Fruit fly (Drosophila melanogaster) whole organism, prepupa: ENCODE measurements around the gene tefu.

Source experiments
- Blimp-1 ChIP-seq: fragments of 200-800 bp; sonication (Bioruptor generic); optimal IDR thresholded peaks from 3 replicates; lab custom pipeline; 2017; ENCODE audit warnings: missing biosample characterization, missing genetic modification characterization, mild to moderate bottlenecking, moderate library complexity, missing genetic modification reagents
- CG10669 ChIP-seq: fragments of 200-800 bp; sonication (Bioruptor generic); optimal IDR thresholded peaks from 3 replicates; lab custom pipeline; 2018; ENCODE audit warnings: missing biosample characterization, mild to moderate bottlenecking, missing genetic modification characterization, moderate library complexity
- CG11294 ChIP-seq: fragments of 200-800 bp; sonication (Bioruptor generic); IDR thresholded peaks from 2 replicates; pipeline ENCODE4 v1.3.6; 2022; ENCODE audit warnings: missing biosample characterization, missing genetic modification characterization
- CG11902 ChIP-seq: fragments of 200-800 bp; sonication (Bioruptor generic); optimal IDR thresholded peaks from 3 replicates; lab custom pipeline; 2016; ENCODE audit warnings: missing biosample characterization, missing genetic modification characterization
- CG15336 ChIP-seq: fragments of 200-800 bp; sonication (Bioruptor generic); IDR thresholded peaks from 2 replicates; pipeline ENCODE4 v1.3.6; 2022; ENCODE audit warnings: missing biosample characterization, missing genetic modification characterization
- CG1621 ChIP-seq: fragments of 200-800 bp; sonication (Bioruptor generic); optimal IDR thresholded peaks from 3 replicates; lab custom pipeline; 2018; ENCODE audit warnings: missing biosample characterization, mild to moderate bottlenecking, missing genetic modification characterization
- CG16779 ChIP-seq: fragments of 200-800 bp; sonication (Bioruptor generic); optimal IDR thresholded peaks from 3 replicates; lab custom pipeline; 2017; ENCODE audit warnings: missing biosample characterization, mild to moderate bottlenecking, missing genetic modification characterization
- CG3032 ChIP-seq: fragments of 200-800 bp; optimal IDR thresholded peaks from 2 replicates; lab custom pipeline; 2019; ENCODE audit warnings: missing biosample characterization, mild to moderate bottlenecking, missing genetic modification characterization, moderate library complexity
- CG31627 ChIP-seq: fragments of 200-800 bp; sonication (Bioruptor generic); optimal IDR thresholded peaks from 3 replicates; lab custom pipeline; 2016; ENCODE audit warnings: missing biosample characterization, missing genetic modification characterization
- CG32006 ChIP-seq: fragments of 200-800 bp; sonication (Bioruptor generic); optimal IDR thresholded peaks from 3 replicates; lab custom pipeline; 2017; ENCODE audit warnings: missing biosample characterization, mild to moderate bottlenecking, missing genetic modification characterization
- CG34406 ChIP-seq: fragments of 200-800 bp; sonication (Bioruptor generic); optimal IDR thresholded peaks from 3 replicates; lab custom pipeline; 2016; ENCODE audit warnings: missing biosample characterization, missing genetic modification characterization
- CG3919 ChIP-seq: fragments of 200-800 bp; sonication (Bioruptor generic); optimal IDR thresholded peaks from 3 replicates; lab custom pipeline; 2016; ENCODE audit warnings: missing biosample characterization, missing genetic modification characterization
- CG4318 ChIP-seq: fragments of 200-800 bp; sonication (Bioruptor generic); optimal IDR thresholded peaks from 3 replicates; lab custom pipeline; 2017; ENCODE audit warnings: missing biosample characterization, mild to moderate bottlenecking, missing genetic modification characterization
- CG6163 ChIP-seq: fragments of 200-800 bp; sonication (Bioruptor generic); IDR thresholded peaks from 3 replicates; pipeline ENCODE4 v1.3.6; 2022; ENCODE audit warnings: missing biosample characterization, missing genetic modification characterization
- CG6792 ChIP-seq: fragments of 200-800 bp; sonication (Bioruptor generic); optimal IDR thresholded peaks from 3 replicates; lab custom pipeline; 2016; ENCODE audit warnings: missing biosample characterization, missing genetic modification characterization
- CG6808 ChIP-seq: fragments of 200-800 bp; sonication (Bioruptor generic); optimal IDR thresholded peaks from 3 replicates; lab custom pipeline; 2017; ENCODE audit warnings: missing biosample characterization, missing genetic modification characterization, mild to moderate bottlenecking, moderate library complexity, missing genetic modification reagents
- CG6854 ChIP-seq: fragments of 200-800 bp; sonication (Bioruptor generic); optimal IDR thresholded peaks from 2 replicates; lab custom pipeline; 2017; ENCODE audit warnings: missing biosample characterization, mild to moderate bottlenecking, missing genetic modification characterization
- CG7368 ChIP-seq: fragments of 200-800 bp; sonication (Bioruptor generic); optimal IDR thresholded peaks from 3 replicates; lab custom pipeline; 2016; ENCODE audit warnings: missing biosample characterization, missing genetic modification characterization
- CG8119 ChIP-seq: fragments of 200-800 bp; sonication (Bioruptor generic); IDR thresholded peaks from 3 replicates; pipeline ENCODE4 v1.3.6; 2022; ENCODE audit warnings: missing biosample characterization, missing genetic modification characterization
- CG8319 ChIP-seq: fragments of 200-800 bp; sonication (Bioruptor generic); optimal IDR thresholded peaks from 3 replicates; lab custom pipeline; 2016; ENCODE audit warnings: missing biosample characterization, missing genetic modification characterization
- CG8632 ChIP-seq: fragments of 200-800 bp; sonication (Bioruptor generic); optimal IDR thresholded peaks from 3 replicates; lab custom pipeline; 2016; ENCODE audit warnings: missing biosample characterization, missing genetic modification characterization
- CG9139 ChIP-seq: fragments of 200-800 bp; sonication (Bioruptor generic); optimal IDR thresholded peaks from 3 replicates; lab custom pipeline; 2017; ENCODE audit warnings: missing biosample characterization, mild to moderate bottlenecking, missing genetic modification characterization
- Eip75B ChIP-seq: fragments of 200-800 bp; sonication (Bioruptor generic); optimal IDR thresholded peaks from 3 replicates; lab custom pipeline; 2016; ENCODE audit warnings: missing biosample characterization, missing genetic modification characterization
- Eip78C ChIP-seq: fragments of 200-800 bp; sonication (Bioruptor generic); peaks from one replicate; lab custom pipeline; 2016; ENCODE audit warnings: missing biosample characterization, missing genetic modification characterization
- Eip93F ChIP-seq: fragments of 200-800 bp; sonication (Bioruptor generic); optimal IDR thresholded peaks from 2 replicates; lab custom pipeline; 2016; ENCODE audit warnings: missing biosample characterization, mild to moderate bottlenecking, missing genetic modification characterization
- Ets96B ChIP-seq: fragments of 200-800 bp; optimal IDR thresholded peaks from 2 replicates; lab custom pipeline; 2019; ENCODE audit warnings: missing biosample characterization, mild to moderate bottlenecking, missing genetic modification characterization, moderate library complexity
- Gug ChIP-seq: fragments of 200-800 bp; sonication (Bioruptor generic); IDR thresholded peaks from 2 replicates; pipeline ENCODE4 v1.3.6; 2022; ENCODE audit warnings: missing biosample characterization, missing genetic modification characterization
- Hr38 ChIP-seq: sonication (Bioruptor generic); optimal IDR thresholded peaks from 2 replicates; lab custom pipeline; 2016; ENCODE audit warnings: missing biosample characterization, missing genetic modification characterization
- Hr39 ChIP-seq: fragments of 200-800 bp; sonication (Bioruptor generic); optimal IDR thresholded peaks from 2 replicates; lab custom pipeline; 2016; ENCODE audit warnings: missing biosample characterization, missing genetic modification characterization
- Hr4 ChIP-seq: fragments of 200-800 bp; sonication (Bioruptor generic); optimal IDR thresholded peaks from 3 replicates; lab custom pipeline; 2016; ENCODE audit warnings: missing biosample characterization, missing genetic modification characterization
- Lpt ChIP-seq: fragments of 200-800 bp; sonication (Bioruptor generic); optimal IDR thresholded peaks from 3 replicates; lab custom pipeline; 2016; ENCODE audit warnings: missing biosample characterization, missing genetic modification characterization
- Smox ChIP-seq: fragments of 200-800 bp; sonication (Bioruptor generic); optimal IDR thresholded peaks from 3 replicates; lab custom pipeline; 2016; ENCODE audit warnings: missing biosample characterization, missing genetic modification characterization
- Sox14 ChIP-seq: fragments of 200-800 bp; sonication (Bioruptor generic); optimal IDR thresholded peaks from 3 replicates; lab custom pipeline; 2016; ENCODE audit warnings: missing biosample characterization, missing genetic modification characterization
- Sox15 ChIP-seq: fragments of 200-800 bp; sonication (Bioruptor generic); optimal IDR thresholded peaks from 3 replicates; lab custom pipeline; 2016; ENCODE audit warnings: missing biosample characterization, missing genetic modification characterization
- achi ChIP-seq: fragments of 200-800 bp; sonication (Bioruptor generic); optimal IDR thresholded peaks from 3 replicates; lab custom pipeline; 2016; ENCODE audit warnings: missing biosample characterization, missing genetic modification characterization
- cyc ChIP-seq: fragments of 200-800 bp; sonication (Bioruptor generic); optimal IDR thresholded peaks from 3 replicates; lab custom pipeline; 2016; ENCODE audit warnings: missing biosample characterization, missing genetic modification characterization
- dac ChIP-seq: fragments of 200-800 bp; sonication (Bioruptor generic); optimal IDR thresholded peaks from 2 replicates; lab custom pipeline; 2017; ENCODE audit warnings: missing biosample characterization, mild to moderate bottlenecking, missing genetic modification characterization
- dsx ChIP-seq: fragments of 200-800 bp; optimal IDR thresholded peaks from 3 replicates; lab custom pipeline; 2019; ENCODE audit warnings: missing biosample characterization, mild to moderate bottlenecking, missing genetic modification characterization, moderate library complexity; ENCODE audit not compliant: poor library complexity, severe bottlenecking
- eg ChIP-seq: fragments of 200-800 bp; sonication (Bioruptor generic); IDR thresholded peaks from 3 replicates; pipeline ENCODE4 v1.3.6; 2022; ENCODE audit warnings: missing biosample characterization, missing genetic modification characterization
- esn ChIP-seq: fragments of 200-800 bp; sonication (Bioruptor generic); optimal IDR thresholded peaks from 2 replicates; lab custom pipeline; 2016; ENCODE audit warnings: missing biosample characterization, mild to moderate bottlenecking, missing genetic modification characterization, moderate library complexity
- fd59A ChIP-seq: fragments of 200-800 bp; sonication (Bioruptor generic); optimal IDR thresholded peaks from 2 replicates; lab custom pipeline; 2017; ENCODE audit warnings: missing biosample characterization, mild to moderate bottlenecking, missing genetic modification characterization, missing genetic modification reagents
- lz ChIP-seq: fragments of 200-800 bp; sonication (Bioruptor generic); optimal IDR thresholded peaks from 3 replicates; lab custom pipeline; 2016; ENCODE audit warnings: missing biosample characterization, missing genetic modification characterization
- salr ChIP-seq, 2 experiments: fragments of 200-800 bp; sonication (Bioruptor generic); optimal IDR thresholded peaks; 3 replicates each; lab custom pipeline; 2016 to 2018; ENCODE audit warnings: missing biosample characterization in 2 of 2, missing genetic modification characterization in 2 of 2, mild to moderate bottlenecking in 1 of 2
- spab ChIP-seq: fragments of 200-800 bp; sonication (Bioruptor generic); optimal IDR thresholded peaks from 2 replicates; lab custom pipeline; 2017; ENCODE audit warnings: missing biosample characterization, mild to moderate bottlenecking, missing genetic modification characterization, missing genetic modification reagents
- ss ChIP-seq, 2 experiments: fragments of 200-800 bp; sonication (Bioruptor generic); optimal IDR thresholded peaks; 2 replicates in 1 of 2; 3 replicates in 1 of 2; lab custom pipeline; 2017 to 2018; ENCODE audit warnings: mild to moderate bottlenecking in 2 of 2, missing biosample characterization in 2 of 2, missing genetic modification characterization in 2 of 2, moderate library complexity in 1 of 2
- svp ChIP-seq: fragments of 200-800 bp; sonication (Bioruptor generic); peaks from one replicate; lab custom pipeline; 2016; ENCODE audit warnings: missing biosample characterization, missing genetic modification characterization
- topi ChIP-seq: fragments of 200-800 bp; sonication (Bioruptor generic); optimal IDR thresholded peaks from 3 replicates; lab custom pipeline; 2016; ENCODE audit warnings: missing biosample characterization, missing genetic modification characterization
- vri ChIP-seq: fragments of 200-800 bp; sonication (Bioruptor generic); optimal IDR thresholded peaks from 3 replicates; lab custom pipeline; 2016; ENCODE audit warnings: missing biosample characterization, mild to moderate bottlenecking, missing genetic modification characterization

tefu gene

DNA sequence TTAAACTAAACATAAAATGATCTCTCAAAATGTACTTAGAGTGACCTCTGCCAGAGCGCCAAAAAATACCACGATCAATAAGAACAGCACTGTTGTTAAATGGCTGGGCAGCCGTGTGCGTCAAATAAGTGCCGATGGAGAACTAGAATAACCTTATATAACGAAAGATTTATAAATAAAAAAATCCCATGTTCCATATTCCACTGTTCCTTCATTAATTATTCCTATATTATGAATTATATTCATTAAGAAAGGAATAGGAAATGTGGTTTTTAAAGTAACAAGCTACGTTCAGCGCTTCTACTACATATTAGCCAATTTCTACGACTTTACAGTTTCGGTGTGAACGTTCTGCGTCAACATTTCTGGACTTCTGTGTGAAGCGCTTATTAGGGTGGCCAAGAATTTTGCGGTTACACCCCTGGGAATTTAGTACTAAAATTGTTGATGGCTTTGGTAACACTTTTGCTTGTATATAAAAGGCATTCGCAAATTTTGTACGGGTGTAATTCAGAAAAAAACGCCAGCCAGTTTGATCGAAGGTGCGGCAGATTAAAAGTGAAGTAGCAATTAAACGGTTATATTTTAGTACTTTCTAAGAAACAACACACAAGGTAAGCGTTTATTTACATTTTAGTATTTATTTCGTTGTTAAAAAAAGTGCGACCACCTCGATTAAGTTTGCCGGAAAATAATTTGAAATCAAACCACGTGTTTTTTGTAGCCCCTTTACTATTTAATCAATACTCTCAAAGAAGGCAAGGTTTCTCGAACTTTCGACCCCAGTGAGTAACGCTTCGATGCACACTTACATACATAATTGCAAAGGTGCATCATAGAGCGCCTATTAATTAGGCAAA is at the start of gene tefu, which contains the start of gene Hsc70-4 (continued):
- peak; percentile 26 for TF ChIP-seq CG6854 (GFP tag; lab: Kevin White, UChicago)
- TF ChIP-seq fd59A (GFP tag; lab: Kevin White, UChicago) = peak; percentile 42
- peak; percentile 88 for TF ChIP-seq Hr39 (GFP tag; lab: Kevin White, UChicago)
- TF ChIP-seq CG6792 = peak; percentile 46
- TF ChIP-seq CG4318 = peak; percentile 73
- TF ChIP-seq eg = peak; percentile 81
- TF ChIP-seq Eip75B (GFP tag; lab: Kevin White, UChicago) = no peak
- TF ChIP-seq CG11902 = peak; percentile 76
- peak; percentile 21 for TF ChIP-seq CG8319
- TF ChIP-seq CG8119 (GFP tag; lab: Robert Waterston, UW) = peak; percentile 53

DNA sequence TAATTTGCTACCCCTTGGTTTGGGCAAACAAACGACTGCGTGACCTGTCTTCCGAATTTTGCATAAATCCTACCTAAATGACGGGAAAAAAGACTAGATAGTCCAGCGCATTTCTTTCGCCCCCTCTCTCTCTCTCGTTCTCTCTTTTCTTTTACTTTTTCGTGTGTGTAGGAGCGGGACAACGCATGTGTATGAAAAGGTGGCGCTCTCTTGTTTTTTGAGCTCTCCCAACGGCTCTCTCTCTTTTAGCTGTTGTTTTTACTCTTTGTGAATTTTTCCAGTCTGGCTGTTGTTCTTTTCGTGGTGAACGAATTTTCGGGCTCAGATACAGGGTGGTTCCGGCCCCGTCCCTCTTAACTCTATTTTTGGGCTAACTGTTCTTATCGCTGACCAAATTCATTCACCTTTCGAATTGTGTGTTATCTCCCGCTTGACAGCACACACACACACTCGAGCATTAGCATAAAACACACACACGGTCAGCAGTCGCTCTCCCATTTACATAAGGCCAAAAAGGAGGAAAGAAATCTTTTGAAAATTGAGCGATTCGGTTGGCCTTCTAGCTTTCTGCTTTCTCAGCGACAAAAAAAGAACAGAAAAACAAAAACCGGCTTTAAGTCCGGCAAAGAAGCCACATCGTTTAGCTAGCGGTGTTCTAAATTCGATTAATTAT is 49.7 kb upstream of the tefu start:
- TF ChIP-seq esn (GFP tag; lab: Kevin White, UChicago) = no peak
- TF ChIP-seq CG34406 (GFP tag; lab: Kevin White, UChicago) = no peak
- no peak for TF ChIP-seq CG6808 (GFP tag; lab: Kevin White, UChicago)
- TF ChIP-seq CG8119 (GFP tag; lab: Robert Waterston, UW) = no peak
- TF ChIP-seq CG9139 (GFP tag; lab: Kevin White, UChicago) = peak; percentile 33
- TF ChIP-seq cyc = no peak
- TF ChIP-seq CG10669 (GFP tag; lab: Kevin White, UChicago) = no peak
- no peak for TF ChIP-seq Eip93F (GFP tag; lab: Kevin White, UChicago)
- TF ChIP-seq CG3032 (tag; lab: Kevin White, UChicago) = peak; percentile 53
- TF ChIP-seq CG1621 = no peak
- TF ChIP-seq dsx (GFP tag; lab: Kevin White, UChicago) = no peak
- TF ChIP-seq Hr38 (GFP tag; lab: Kevin White, UChicago) = no peak
- TF ChIP-seq CG3919 = peak; percentile 11
- TF ChIP-seq Gug = no peak
- no peak for TF ChIP-seq CG11294 (GFP tag; lab: Robert Waterston, UW)
- TF ChIP-seq svp (GFP tag; lab: Kevin White, UChicago) = peak; percentile 69
- no peak for TF ChIP-seq Ets96B
- peak; percentile 10 for TF ChIP-seq CG8632 (GFP tag; lab: Kevin White, UChicago)
- peak; percentile 58 for TF ChIP-seq vri (GFP tag; lab: Kevin White, UChicago)
- TF ChIP-seq Eip75B (GFP tag; lab: Kevin White, UChicago) = no peak
- TF ChIP-seq CG4318 = no peak
- no peak for TF ChIP-seq Sox15 (GFP tag; lab: Kevin White, UChicago)
- no peak for TF ChIP-seq achi (GFP tag; lab: Kevin White, UChicago)
- TF ChIP-seq Sox14 (GFP tag; lab: Kevin White, UChicago) = peak; percentile 9
- no peak for TF ChIP-seq Lpt (GFP tag; lab: Kevin White, UChicago)
- no peak for TF ChIP-seq spab
- no peak for TF ChIP-seq CG7368 (GFP tag; lab: Kevin White, UChicago)
- peak; percentile 55 for TF ChIP-seq Eip78C (GFP tag; lab: Kevin White, UChicago)
- TF ChIP-seq CG15336 (GFP tag; lab: Robert Waterston, UW) = no peak
- peak; percentile 8 for TF ChIP-seq CG32006 (GFP tag; lab: Kevin White, UChicago)
- no peak for TF ChIP-seq Blimp-1 (GFP tag; lab: Kevin White, UChicago)
- TF ChIP-seq CG16779 = no peak
- TF ChIP-seq CG31627 (GFP tag; lab: Kevin White, UChicago) = no peak
- no peak for TF ChIP-seq topi
- no peak for TF ChIP-seq Smox (GFP tag; lab: Kevin White, UChicago)
- TF ChIP-seq CG6163 (GFP tag; lab: Robert Waterston, UW) = no peak
- TF ChIP-seq salr (GFP tag; optimal IDR thresholded peaks at IDR 0.05; lab: Kevin White, UChicago) = no peak
- TF ChIP-seq Hr4 = no peak
- TF ChIP-seq CG6854 (GFP tag; lab: Kevin White, UChicago) = no peak
- no peak for TF ChIP-seq dac (GFP tag; lab: Kevin White, UChicago)
- TF ChIP-seq ss (GFP tag; optimal IDR thresholded peaks at IDR 0.05; lab: Kevin White, UChicago) = peak in 1 of 2 experiments; percentile 46
- no peak for TF ChIP-seq lz
